Fruit fly (Drosophila melanogaster) whole organism, pupa: ENCODE results near the gene HipHop.

ENCODE experiments used
- CG10348 ChIP-seq: fragments of 200-800 bp; sonication (Bioruptor generic); IDR thresholded peaks from 2 replicates; pipeline ENCODE4 v1.3.6; 2022; ENCODE audit warnings: missing biosample characterization, missing genetic modification characterization
- CG12605 ChIP-seq: fragments of 200-800 bp; sonication (Bioruptor generic); IDR thresholded peaks from 2 replicates; pipeline ENCODE4 v1.3.6; 2022; ENCODE audit warnings: missing biosample characterization, missing genetic modification characterization
- CG13204 ChIP-seq: fragments of 200-800 bp; sonication (Bioruptor generic); optimal IDR thresholded peaks from 2 replicates; lab custom pipeline; 2018; ENCODE audit warnings: missing biosample characterization, mild to moderate bottlenecking, missing genetic modification characterization, moderate library complexity
- CG14655 ChIP-seq: fragments of 200-800 bp; sonication (Bioruptor generic); optimal IDR thresholded peaks from 3 replicates; lab custom pipeline; 2017; ENCODE audit warnings: mild to moderate bottlenecking, missing biosample characterization, missing genetic modification reagents, missing genetic modification characterization
- CG15710 ChIP-seq: fragments of 200-800 bp; sonication (Bioruptor generic); optimal IDR thresholded peaks from 2 replicates; lab custom pipeline; 2018; ENCODE audit warnings: missing biosample characterization, mild to moderate bottlenecking, missing genetic modification characterization, moderate library complexity
- CG17806 ChIP-seq: fragments of 200-800 bp; sonication (Bioruptor generic); optimal IDR thresholded peaks from 2 replicates; lab custom pipeline; 2018; ENCODE audit warnings: missing biosample characterization, mild to moderate bottlenecking, missing genetic modification characterization, moderate library complexity
- CG32121 ChIP-seq: fragments of 200-800 bp; sonication (Bioruptor generic); IDR thresholded peaks from 2 replicates; pipeline ENCODE4 v1.3.6; 2022; ENCODE audit warnings: missing biosample characterization, missing genetic modification characterization
- CG34367 ChIP-seq: fragments of 200-800 bp; sonication (Bioruptor generic); optimal IDR thresholded peaks from 2 replicates; lab custom pipeline; 2018; ENCODE audit warnings: missing biosample characterization, mild to moderate bottlenecking, missing genetic modification characterization
- CG4496 ChIP-seq: fragments of 200-800 bp; sonication (Bioruptor generic); IDR thresholded peaks from 3 replicates; pipeline ENCODE4 v1.3.6; 2022; ENCODE audit warnings: missing biosample characterization, missing genetic modification characterization
- CG8159 ChIP-seq: fragments of 200-800 bp; sonication (Bioruptor generic); optimal IDR thresholded peaks from 3 replicates; lab custom pipeline; 2018; ENCODE audit warnings: missing biosample characterization, mild to moderate bottlenecking, missing genetic modification characterization, moderate library complexity
- CG8301 ChIP-seq: fragments of 200-800 bp; sonication (Bioruptor generic); optimal IDR thresholded peaks from 2 replicates; lab custom pipeline; 2018; ENCODE audit warnings: missing biosample characterization, mild to moderate bottlenecking, missing genetic modification characterization
- CG9948 ChIP-seq: fragments of 200-800 bp; sonication (Bioruptor generic); optimal IDR thresholded peaks from 2 replicates; lab custom pipeline; 2018; ENCODE audit warnings: missing biosample characterization, mild to moderate bottlenecking, missing genetic modification characterization, moderate library complexity
- D1 ChIP-seq: fragments of 200-800 bp; sonication (Bioruptor generic); optimal IDR thresholded peaks from 2 replicates; lab custom pipeline; 2018; ENCODE audit warnings: missing biosample characterization, mild to moderate bottlenecking, missing genetic modification characterization, moderate library complexity
- EcR ChIP-seq: fragments of 200-800 bp; sonication (Bioruptor generic); optimal IDR thresholded peaks from 3 replicates; lab custom pipeline; 2019; ENCODE audit warnings: missing biosample characterization, missing genetic modification characterization, mild to moderate bottlenecking, moderate library complexity, missing genetic modification reagents
- Ets98B ChIP-seq: fragments of 200-800 bp; sonication (Bioruptor generic); IDR thresholded peaks from 2 replicates; pipeline ENCODE4 v1.3.6; 2022; ENCODE audit warnings: missing biosample characterization, missing genetic modification characterization
- Pif1A ChIP-seq: fragments of 200-800 bp; sonication (Bioruptor generic); optimal IDR thresholded peaks from 3 replicates; lab custom pipeline; 2016; ENCODE audit warnings: missing biosample characterization, missing genetic modification characterization
- Pif1B ChIP-seq: fragments of 200-800 bp; sonication (Bioruptor generic); optimal IDR thresholded peaks from 3 replicates; lab custom pipeline; 2016; ENCODE audit warnings: missing biosample characterization, missing genetic modification characterization
- Snoo ChIP-seq: fragments of 200-800 bp; sonication (Bioruptor generic); optimal IDR thresholded peaks from 3 replicates; lab custom pipeline; 2017; ENCODE audit warnings: missing biosample characterization, mild to moderate bottlenecking, missing genetic modification characterization, inconsistent platforms
- fd96Ca ChIP-seq: fragments of 200-800 bp; sonication (Bioruptor generic); IDR thresholded peaks from 3 replicates; pipeline ENCODE4 v1.3.6; 2022; ENCODE audit warnings: missing biosample characterization, missing genetic modification characterization
- gl ChIP-seq: fragments of 200-800 bp; sonication (Bioruptor generic); optimal IDR thresholded peaks from 2 replicates; lab custom pipeline; 2018; ENCODE audit warnings: missing biosample characterization, mild to moderate bottlenecking, missing genetic modification characterization
- rn ChIP-seq: fragments of 200-800 bp; sonication (Bioruptor generic); IDR thresholded peaks from 2 replicates; pipeline ENCODE4 v1.3.6; 2022; ENCODE audit warnings: missing biosample characterization, missing genetic modification characterization

HipHop gene

DNA sequence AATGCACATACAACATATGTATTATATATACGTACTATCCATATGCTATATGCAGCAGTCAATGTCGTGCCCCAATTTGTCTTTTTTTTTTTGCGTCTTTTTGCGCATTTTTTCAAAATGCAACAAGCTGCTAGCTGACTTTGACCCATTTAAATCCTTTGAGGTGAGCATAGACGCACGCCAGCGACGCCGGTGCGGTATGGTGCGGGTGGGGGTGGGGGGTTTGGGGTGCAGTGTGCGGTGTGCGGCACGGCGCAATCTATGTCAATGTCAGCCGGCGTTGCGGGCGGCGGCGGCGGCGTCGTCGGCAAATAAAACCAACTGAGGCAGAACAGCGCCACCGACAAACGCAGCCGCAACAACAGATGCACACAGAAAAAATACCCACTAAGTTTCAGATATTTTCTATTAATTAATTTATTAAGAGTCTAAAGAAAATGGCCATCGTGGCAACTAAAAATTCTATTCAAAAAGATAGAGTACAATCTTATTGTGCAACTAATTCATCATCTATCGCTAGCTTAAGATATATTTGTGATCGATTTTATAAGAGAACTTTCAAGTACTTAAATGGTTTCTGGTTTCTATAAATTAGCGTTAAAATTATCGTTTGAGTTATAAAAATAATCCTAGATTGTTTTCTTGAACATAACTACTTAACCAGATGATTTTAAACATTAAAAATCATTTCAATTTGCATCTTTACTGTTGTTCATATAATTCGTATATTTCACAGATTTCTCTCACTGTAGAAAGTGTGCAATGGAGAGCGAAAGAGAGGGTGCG, 25.7 kb upstream of the HipHop start:
- no peak for TF ChIP-seq CG15710
- no peak for TF ChIP-seq CG34367 (tag; lab: Kevin White, UChicago)
- TF ChIP-seq EcR (GFP tag; lab: Kevin White, UChicago): no peak
- peak; percentile 51; the same call in 1 of the 2 replicates for TF ChIP-seq CG32121 (GFP tag; lab: Robert Waterston, UW)

DNA sequence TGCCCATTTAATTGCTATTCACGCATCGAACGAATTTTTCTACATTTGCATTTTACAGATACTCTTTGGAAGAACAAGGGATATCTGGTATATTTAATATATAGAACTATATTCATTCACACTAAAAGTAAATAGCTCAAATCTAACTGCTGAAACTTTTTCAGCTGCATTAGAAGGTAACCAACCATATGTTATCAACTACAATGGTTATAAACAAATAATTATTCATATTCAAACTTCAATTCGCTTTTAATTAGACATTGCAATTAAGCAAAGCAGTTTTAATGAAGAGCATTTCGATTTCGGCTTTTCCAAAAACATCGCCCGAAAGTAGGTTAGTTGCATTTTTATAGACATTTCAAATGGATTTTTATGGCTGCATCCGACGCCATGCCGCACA, 24.6 kb upstream of the HipHop start:
- TF ChIP-seq CG32121 (GFP tag; lab: Robert Waterston, UW): 0 out of 2 replicates have a peak, but pooled peaks have one; percentile 14
- no peak for TF ChIP-seq CG4496 (GFP tag; lab: Robert Waterston, UW)

DNA sequence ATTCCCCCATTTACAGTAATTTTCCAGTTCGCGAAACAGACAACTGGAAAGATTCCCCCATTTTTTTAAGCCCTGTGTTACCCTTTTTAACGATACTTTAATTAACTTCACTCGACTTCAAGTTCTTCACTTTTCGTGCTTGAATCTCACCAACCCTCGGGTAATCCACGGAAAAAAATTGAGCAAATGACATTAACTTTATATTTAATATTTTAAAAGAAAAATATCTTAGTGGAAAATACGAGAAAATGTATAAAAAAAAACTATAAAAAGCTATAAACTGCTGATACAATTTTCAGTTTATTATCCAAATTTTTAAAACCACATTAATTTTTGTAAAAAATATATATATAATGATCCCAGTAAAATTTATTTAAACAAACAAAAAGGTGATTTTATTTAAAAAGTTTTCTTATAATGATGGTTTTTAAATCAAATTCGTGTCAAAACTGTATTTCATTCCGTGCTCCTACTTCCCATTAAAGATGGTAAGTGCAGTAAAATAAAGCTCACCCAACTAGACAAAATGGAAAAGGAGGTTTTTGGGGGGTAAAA, 21.4 kb upstream of the HipHop start:
- peak; percentile 33 for TF ChIP-seq CG15710
- no peak for TF ChIP-seq EcR (GFP tag; lab: Kevin White, UChicago)
- peak; percentile 66 for TF ChIP-seq D1
- TF ChIP-seq CG12605 (GFP tag; lab: Robert Waterston, UW): no peak
- TF ChIP-seq CG4496 (GFP tag; lab: Robert Waterston, UW): no peak
- no peak for TF ChIP-seq Ets98B (GFP tag; lab: Robert Waterston, UW)
- TF ChIP-seq CG32121 (GFP tag; lab: Robert Waterston, UW): no peak
- TF ChIP-seq Pif1B (GFP tag; lab: Kevin White, UChicago): no peak
- TF ChIP-seq Snoo (tag; lab: Kevin White, UChicago): no peak
- TF ChIP-seq CG8301: no peak
- peak; percentile 44 for TF ChIP-seq CG17806
- no peak for TF ChIP-seq gl (tag; lab: Kevin White, UChicago)
- TF ChIP-seq CG14655 (GFP tag; lab: Kevin White, UChicago): no peak
- peak; percentile 17 for TF ChIP-seq CG9948 (tag; lab: Kevin White, UChicago)
- peak; percentile 65 for TF ChIP-seq CG8159 (tag; lab: Kevin White, UChicago)
- no peak for TF ChIP-seq CG34367 (tag; lab: Kevin White, UChicago)
- TF ChIP-seq CG10348 (GFP tag; lab: Robert Waterston, UW): no peak
- no peak for TF ChIP-seq rn
- TF ChIP-seq fd96Ca: no peak
- no peak for TF ChIP-seq CG13204
- no peak for TF ChIP-seq Pif1A (GFP tag; lab: Kevin White, UChicago)

DNA sequence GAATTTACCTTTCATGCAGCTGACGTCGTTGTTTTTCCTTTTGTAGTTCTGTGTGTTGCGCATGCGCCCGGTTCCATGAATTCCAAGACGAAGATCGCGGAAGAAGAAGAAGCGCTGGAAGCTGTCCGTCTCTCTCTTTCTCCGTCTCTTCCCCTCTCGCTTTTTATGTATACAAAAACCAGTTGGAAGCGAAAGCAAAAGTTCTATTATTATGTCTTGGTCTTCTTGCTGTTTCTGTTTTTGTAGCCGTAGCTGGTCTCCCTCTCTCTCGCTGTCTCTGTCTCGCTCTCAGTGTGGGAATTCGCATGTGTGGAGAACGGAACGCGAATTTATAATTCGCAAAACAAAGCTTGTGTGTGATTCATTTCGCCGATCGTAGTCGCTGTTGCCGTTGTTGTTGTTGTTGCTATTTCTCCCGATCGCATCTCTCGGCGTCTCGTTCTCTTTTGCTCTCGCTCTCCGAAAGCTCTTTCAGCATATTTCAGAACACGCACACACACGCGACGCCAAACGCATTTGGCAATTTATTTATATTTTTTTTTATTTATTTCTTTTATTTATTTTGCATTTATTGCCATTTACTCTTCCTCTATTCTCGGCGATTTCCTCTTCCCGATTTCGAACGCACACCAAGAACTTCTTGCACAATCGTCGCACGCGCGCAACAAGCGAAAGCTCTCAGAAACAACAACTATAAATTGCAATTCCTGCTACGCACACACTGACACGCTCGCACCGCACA, 20.7 kb upstream of the HipHop start:
- TF ChIP-seq rn: no peak
- no peak for TF ChIP-seq Pif1A (GFP tag; lab: Kevin White, UChicago)
- TF ChIP-seq CG8159 (tag; lab: Kevin White, UChicago): no peak
- no peak for TF ChIP-seq CG15710
- peak; percentile 52 for TF ChIP-seq CG14655 (GFP tag; lab: Kevin White, UChicago)
- TF ChIP-seq EcR (GFP tag; lab: Kevin White, UChicago): peak; percentile 51
- no peak for TF ChIP-seq CG10348 (GFP tag; lab: Robert Waterston, UW)
- no peak for TF ChIP-seq D1
- peak; percentile 40 for TF ChIP-seq gl (tag; lab: Kevin White, UChicago)
- TF ChIP-seq CG13204: peak; percentile 58
- TF ChIP-seq CG12605 (GFP tag; lab: Robert Waterston, UW): peak; percentile 54
- TF ChIP-seq Snoo (tag; lab: Kevin White, UChicago): no peak
- peak; percentile 31 for TF ChIP-seq Ets98B (GFP tag; lab: Robert Waterston, UW)
- TF ChIP-seq CG4496 (GFP tag; lab: Robert Waterston, UW): peak; percentile 70
- TF ChIP-seq CG34367 (tag; lab: Kevin White, UChicago): peak; percentile 0
- peak; percentile 40; the same call in 1 of the 2 replicates for TF ChIP-seq CG32121 (GFP tag; lab: Robert Waterston, UW)
- TF ChIP-seq CG9948 (tag; lab: Kevin White, UChicago): no peak
- TF ChIP-seq fd96Ca: peak; percentile 51
- TF ChIP-seq CG17806: no peak
- TF ChIP-seq CG8301: peak; percentile 45
- TF ChIP-seq Pif1B (GFP tag; lab: Kevin White, UChicago): peak; percentile 44

DNA sequence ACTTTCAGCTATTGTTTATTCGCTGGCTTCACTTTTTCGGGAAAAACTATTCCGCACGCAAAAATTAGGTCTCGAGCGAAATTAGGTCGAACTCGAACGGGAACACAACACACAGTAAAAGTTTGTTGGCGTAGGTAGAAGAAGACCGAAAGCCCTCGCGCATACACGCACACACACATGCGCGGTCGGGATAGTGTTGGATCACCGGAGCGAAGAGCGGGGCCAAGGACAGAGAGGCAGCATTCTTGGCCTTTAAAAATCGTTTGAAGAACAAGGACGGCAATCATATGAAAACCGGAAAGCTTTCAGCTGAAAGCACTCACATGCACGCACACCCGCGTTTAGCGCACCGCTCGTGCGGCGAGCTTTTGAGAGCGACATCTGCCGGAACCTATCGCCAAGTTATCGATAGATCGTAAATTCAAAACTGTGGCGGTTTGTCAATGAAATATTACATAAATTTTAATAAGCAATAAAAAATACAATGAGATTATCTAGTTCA, 19.7 kb upstream of the HipHop start, which contains the start of gene ftz-f1:
ftz-f1 (minus strand) TSS at position 116 of the 502 bp plus-strand sequence.
- no peak for TF ChIP-seq CG17806
- TF ChIP-seq Ets98B (GFP tag; lab: Robert Waterston, UW): peak; percentile 49; the same call in 1 of the 2 replicates
- no peak for TF ChIP-seq CG9948 (tag; lab: Kevin White, UChicago)
- no peak for TF ChIP-seq Snoo (tag; lab: Kevin White, UChicago)
- no peak for TF ChIP-seq CG34367 (tag; lab: Kevin White, UChicago)
- TF ChIP-seq CG4496 (GFP tag; lab: Robert Waterston, UW): no peak
- TF ChIP-seq CG10348 (GFP tag; lab: Robert Waterston, UW): no peak
- TF ChIP-seq CG8159 (tag; lab: Kevin White, UChicago): no peak
- TF ChIP-seq CG32121 (GFP tag; lab: Robert Waterston, UW): peak; percentile 63
- peak; percentile 6; the same call in 1 of the 2 replicates for TF ChIP-seq rn
- TF ChIP-seq Pif1B (GFP tag; lab: Kevin White, UChicago): no peak
- peak; percentile 12 for TF ChIP-seq D1
- TF ChIP-seq EcR (GFP tag; lab: Kevin White, UChicago): peak; percentile 69
- 0 out of 2 replicates have a peak, but pooled peaks have one; percentile 10 for TF ChIP-seq CG12605 (GFP tag; lab: Robert Waterston, UW)
- no peak for TF ChIP-seq CG8301
- TF ChIP-seq fd96Ca: peak; percentile 74
- no peak for TF ChIP-seq Pif1A (GFP tag; lab: Kevin White, UChicago)
- TF ChIP-seq CG14655 (GFP tag; lab: Kevin White, UChicago): no peak
- peak; percentile 19 for TF ChIP-seq gl (tag; lab: Kevin White, UChicago)
- no peak for TF ChIP-seq CG13204
- TF ChIP-seq CG15710: no peak
